Fruit fly (Drosophila melanogaster): ENCODE measurements around the gene galene.

The galene gene

dm6 chr3L:1280890-1281622 lies 45.5 kb downstream of the galene start:
- no peak for TF ChIP-seq Myc (optimal IDR thresholded peaks at IDR 0.05)
- no peak for TF ChIP-seq insv (optimal IDR thresholded peaks at IDR 0.05)
- TF ChIP-seq psq (optimal IDR thresholded peaks at IDR 0.05): no peak
- no peak for TF ChIP-seq h (optimal IDR thresholded peaks at IDR 0.05)
- TF ChIP-seq ttk (optimal IDR thresholded peaks at IDR 0.05): no peak
- no peak for TF ChIP-seq Sin3A (optimal IDR thresholded peaks at IDR 0.05)
